Fruit fly (Drosophila melanogaster) whole organism, embryonic: Measurements from ENCODE around the gene Pex11c.

Experiments
- Atf6 ChIP-seq: fragments of 200-800 bp; sonication (Bioruptor generic); IDR thresholded peaks from 2 replicates; pipeline ENCODE4 v1.3.6; 2022; ENCODE audit warnings: missing biosample characterization, missing genetic modification characterization
- BEAF-32 ChIP-seq: fragments of 200-800 bp; sonication (Bioruptor generic); optimal IDR thresholded peaks from 3 replicates; lab custom pipeline; 2017; ENCODE audit warnings: missing biosample characterization, missing genetic modification characterization, mild to moderate bottlenecking, moderate library complexity, missing genetic modification reagents
- CG10321 ChIP-seq: fragments of 200-800 bp; sonication (Bioruptor generic); IDR thresholded peaks from 2 replicates; pipeline ENCODE4 v1.3.6; 2022; ENCODE audit warnings: missing biosample characterization, missing genetic modification characterization
- CG10543 ChIP-seq: fragments of 200-800 bp; sonication (Bioruptor generic); optimal IDR thresholded peaks from 3 replicates; lab custom pipeline; 2017; ENCODE audit warnings: missing biosample characterization, mild to moderate bottlenecking, missing genetic modification characterization, moderate library complexity
- CG11504 ChIP-seq: fragments of 200-800 bp; sonication (Bioruptor generic); optimal IDR thresholded peaks from 3 replicates; lab custom pipeline; 2019; ENCODE audit warnings: missing biosample characterization, mild to moderate bottlenecking, missing genetic modification characterization, moderate library complexity
- CG12071 ChIP-seq: fragments of 200-800 bp; sonication (Bioruptor generic); optimal IDR thresholded peaks from 3 replicates; lab custom pipeline; 2018; ENCODE audit warnings: missing biosample characterization, mild to moderate bottlenecking, missing genetic modification characterization
- CG12155 ChIP-seq: fragments of 200-800 bp; sonication (Bioruptor generic); optimal IDR thresholded peaks from 3 replicates; lab custom pipeline; 2016; ENCODE audit warnings: missing biosample characterization, missing genetic modification characterization
- CG13775 ChIP-seq: fragments of 200-800 bp; sonication (Bioruptor generic); optimal IDR thresholded peaks from 3 replicates; lab custom pipeline; 2017; ENCODE audit warnings: missing biosample characterization, mild to moderate bottlenecking, missing genetic modification characterization
- CG17385 ChIP-seq: fragments of 200-800 bp; sonication (Bioruptor generic); optimal IDR thresholded peaks from 3 replicates; lab custom pipeline; 2018; ENCODE audit warnings: missing biosample characterization, mild to moderate bottlenecking, missing genetic modification characterization
- CG2116 ChIP-seq: fragments of 200-800 bp; sonication (Bioruptor generic); optimal IDR thresholded peaks from 3 replicates; lab custom pipeline; 2018; ENCODE audit warnings: missing biosample characterization, mild to moderate bottlenecking, missing genetic modification characterization
- CG2712 ChIP-seq: fragments of 200-800 bp; optimal IDR thresholded peaks from 3 replicates; lab custom pipeline; 2019; ENCODE audit warnings: missing biosample characterization, mild to moderate bottlenecking, missing genetic modification characterization, moderate library complexity
- CG3065 ChIP-seq: fragments of 200-800 bp; sonication (Bioruptor generic); optimal IDR thresholded peaks from 2 replicates; lab custom pipeline; 2016; ENCODE audit warnings: missing biosample characterization, missing genetic modification characterization
- CG31388 ChIP-seq: fragments of 200-800 bp; sonication (Bioruptor generic); optimal IDR thresholded peaks from 2 replicates; lab custom pipeline; 2016; ENCODE audit warnings: missing biosample characterization, missing genetic modification characterization
- CG32532 ChIP-seq: fragments of 200-800 bp; sonication (Bioruptor generic); IDR thresholded peaks from 2 replicates; pipeline ENCODE4 v1.3.6; 2022; ENCODE audit warnings: missing biosample characterization, missing genetic modification characterization
- CG6765 ChIP-seq: fragments of 200-800 bp; sonication (Bioruptor generic); optimal IDR thresholded peaks from 3 replicates; lab custom pipeline; 2017; ENCODE audit warnings: missing biosample characterization, mild to moderate bottlenecking, missing genetic modification characterization
- CG6813 ChIP-seq: fragments of 200-800 bp; sonication (Bioruptor generic); optimal IDR thresholded peaks from 2 replicates; lab custom pipeline; 2017; ENCODE audit warnings: missing biosample characterization, missing genetic modification characterization, mild to moderate bottlenecking, moderate library complexity, missing genetic modification reagents
- CG7786 ChIP-seq: fragments of 200-800 bp; sonication (Bioruptor generic); optimal IDR thresholded peaks from 2 replicates; lab custom pipeline; 2016; ENCODE audit warnings: missing biosample characterization, missing genetic modification characterization
- CG7987 ChIP-seq: fragments of 200-800 bp; sonication (Bioruptor generic); optimal IDR thresholded peaks from 2 replicates; lab custom pipeline; 2018; ENCODE audit warnings: missing biosample characterization, mild to moderate bottlenecking, missing genetic modification characterization, moderate library complexity
- CG8089 ChIP-seq: fragments of 200-800 bp; sonication (Bioruptor generic); optimal IDR thresholded peaks from 3 replicates; lab custom pipeline; 2016; ENCODE audit warnings: missing biosample characterization, missing genetic modification characterization
- CG8388 ChIP-seq: fragments of 200-800 bp; sonication (Bioruptor generic); optimal IDR thresholded peaks from 2 replicates; lab custom pipeline; 2019; ENCODE audit warnings: missing biosample characterization, mild to moderate bottlenecking, missing genetic modification characterization, moderate library complexity
- CG8924 ChIP-seq: fragments of 200-800 bp; optimal IDR thresholded peaks from 3 replicates; lab custom pipeline; 2019; ENCODE audit warnings: missing biosample characterization, mild to moderate bottlenecking, missing genetic modification characterization, moderate library complexity
- CG9817 ChIP-seq: fragments of 200-800 bp; sonication (Bioruptor generic); optimal IDR thresholded peaks from 2 replicates; lab custom pipeline; 2018; ENCODE audit warnings: missing biosample characterization, mild to moderate bottlenecking, missing genetic modification characterization, moderate library complexity
- Dek ChIP-seq: fragments of 200-800 bp; sonication (Bioruptor generic); optimal IDR thresholded peaks from 3 replicates; lab custom pipeline; 2019; ENCODE audit warnings: missing biosample characterization, mild to moderate bottlenecking, missing genetic modification characterization, moderate library complexity
- Fer2 ChIP-seq: fragments of 200-800 bp; sonication (Bioruptor generic); optimal IDR thresholded peaks from 2 replicates; lab custom pipeline; 2018; ENCODE audit warnings: missing biosample characterization, mild to moderate bottlenecking, missing genetic modification characterization, moderate library complexity
- Fer3 ChIP-seq: fragments of 200-800 bp; sonication (Bioruptor generic); optimal IDR thresholded peaks from 2 replicates; lab custom pipeline; 2018; ENCODE audit warnings: missing biosample characterization, mild to moderate bottlenecking, missing genetic modification characterization, moderate library complexity
- HLH3B ChIP-seq: fragments of 200-800 bp; sonication (Bioruptor generic); IDR thresholded peaks from 2 replicates; pipeline ENCODE4 v1.3.6; 2022; ENCODE audit warnings: missing biosample characterization, missing genetic modification characterization
- Hr51 ChIP-seq, 2 experiments: fragments of 200-800 bp; sonication (Bioruptor generic); optimal IDR thresholded peaks; 2 replicates in 1 of 2; 3 replicates in 1 of 2; lab custom pipeline; 2016 to 2018; ENCODE audit warnings: missing biosample characterization in 2 of 2, missing genetic modification characterization in 2 of 2, mild to moderate bottlenecking in 1 of 2, moderate library complexity in 1 of 2
- MESR4 ChIP-seq: fragments of 200-800 bp; sonication (Bioruptor generic); optimal IDR thresholded peaks from 2 replicates; lab custom pipeline; 2018; ENCODE audit warnings: missing biosample characterization, mild to moderate bottlenecking, missing genetic modification characterization, moderate library complexity
- Myb ChIP-seq: fragments of 200-800 bp; sonication (Bioruptor generic); optimal IDR thresholded peaks from 2 replicates; lab custom pipeline; 2016; ENCODE audit warnings: missing biosample characterization, missing genetic modification characterization
- Nf-YC ChIP-seq: fragments of 200-800 bp; optimal IDR thresholded peaks from 3 replicates; lab custom pipeline; 2019; ENCODE audit warnings: missing biosample characterization, mild to moderate bottlenecking, missing genetic modification characterization, moderate library complexity
- NfI ChIP-seq: fragments of 200-800 bp; sonication (Bioruptor generic); optimal IDR thresholded peaks from 3 replicates; lab custom pipeline; 2018; ENCODE audit warnings: missing biosample characterization, mild to moderate bottlenecking, missing genetic modification characterization, moderate library complexity
- Oli ChIP-seq: fragments of 200-800 bp; sonication (Bioruptor generic); optimal IDR thresholded peaks from 2 replicates; lab custom pipeline; 2018; ENCODE audit warnings: missing biosample characterization, mild to moderate bottlenecking, missing genetic modification characterization, moderate library complexity
- Ptx1 ChIP-seq: fragments of 200-800 bp; sonication (Bioruptor generic); IDR thresholded peaks from 2 replicates; pipeline ENCODE4 v1.3.6; 2022; ENCODE audit warnings: missing biosample characterization, missing genetic modification characterization
- Side ChIP-seq: fragments of 200-800 bp; sonication (Bioruptor generic); optimal IDR thresholded peaks from 2 replicates; lab custom pipeline; 2016; ENCODE audit warnings: missing biosample characterization, missing genetic modification characterization
- Sin3A ChIP-seq: fragments of >200 bp; optimal IDR thresholded peaks from 2 replicates; lab custom pipeline; 2018
- Sox100B ChIP-seq: fragments of 200-800 bp; sonication (Bioruptor generic); optimal IDR thresholded peaks from 3 replicates; lab custom pipeline; 2018; ENCODE audit warnings: missing biosample characterization, mild to moderate bottlenecking, missing genetic modification characterization
- Sry-δ ChIP-seq: fragments of 200-800 bp; sonication (Bioruptor generic); optimal IDR thresholded peaks from 2 replicates; lab custom pipeline; 2016; ENCODE audit warnings: missing biosample characterization, missing genetic modification characterization
- Xrp1 ChIP-seq: fragments of 200-800 bp; sonication (Bioruptor generic); IDR thresholded peaks from 2 replicates; pipeline ENCODE4 v1.3.6; 2022; ENCODE audit warnings: missing biosample characterization, missing genetic modification characterization
- danr ChIP-seq: fragments of 200-800 bp; sonication (Bioruptor generic); IDR thresholded peaks from 2 replicates; pipeline ENCODE4 v1.3.6; 2022; ENCODE audit warnings: missing biosample characterization, missing genetic modification characterization
- hkb ChIP-seq, 2 experiments: fragments of 200-800 bp in 1 of 2; fragments of >200 bp in 1 of 2; sonication (Bioruptor generic) in 1 of 2; IDR thresholded peaks in 1 of 2; optimal IDR thresholded peaks in 1 of 2; 2 replicates each; pipeline versions ENCODE4 v1.3.6 to Lab custom; 2017 to 2022; ENCODE audit warnings: missing biosample characterization in 1 of 2, missing genetic modification characterization in 1 of 2
- ken ChIP-seq: fragments of 200-800 bp; sonication (Bioruptor generic); IDR thresholded peaks from 3 replicates; pipeline ENCODE4 v1.3.6; 2022; ENCODE audit warnings: missing biosample characterization, missing genetic modification characterization
- luna ChIP-seq: fragments of 200-800 bp; sonication (Bioruptor generic); optimal IDR thresholded peaks from 2 replicates; lab custom pipeline; 2016; ENCODE audit warnings: missing biosample characterization, missing genetic modification characterization
- mirr ChIP-seq: fragments of 200-800 bp; sonication (Bioruptor generic); optimal IDR thresholded peaks from 3 replicates; lab custom pipeline; 2018; ENCODE audit warnings: missing biosample characterization, mild to moderate bottlenecking, missing genetic modification characterization
- nmo ChIP-seq: fragments of 200-800 bp; sonication (Bioruptor generic); optimal IDR thresholded peaks from 2 replicates; lab custom pipeline; 2018; ENCODE audit warnings: missing biosample characterization, mild to moderate bottlenecking, missing genetic modification characterization, moderate library complexity
- otp ChIP-seq: fragments of 200-800 bp; sonication (Bioruptor generic); IDR thresholded peaks from 3 replicates; pipeline ENCODE4, ENCODE4 v1.3.6; 2022; ENCODE audit warnings: missing biosample characterization, missing genetic modification characterization
- pita ChIP-seq: fragments of 200-800 bp; sonication (Bioruptor generic); optimal IDR thresholded peaks from 2 replicates; lab custom pipeline; 2017; ENCODE audit warnings: missing biosample characterization, mild to moderate bottlenecking, missing genetic modification characterization
- schlank ChIP-seq: fragments of 200-800 bp; sonication (Bioruptor generic); optimal IDR thresholded peaks from 2 replicates; lab custom pipeline; 2018; ENCODE audit warnings: missing biosample characterization, mild to moderate bottlenecking, missing genetic modification characterization
- slbo ChIP-seq: fragments of 200-800 bp; sonication (Bioruptor generic); IDR thresholded peaks from 2 replicates; pipeline ENCODE4 v1.3.6; 2022; ENCODE audit warnings: missing biosample characterization, missing genetic modification characterization
- sr ChIP-seq: fragments of 200-800 bp; sonication (Bioruptor generic); IDR thresholded peaks from 3 replicates; pipeline ENCODE4 v1.3.6; 2022; ENCODE audit warnings: missing biosample characterization, missing genetic modification characterization
- wdn ChIP-seq: fragments of 200-800 bp; sonication (Bioruptor generic); IDR thresholded peaks from 2 replicates; pipeline ENCODE4 v1.3.6; 2022; ENCODE audit warnings: missing biosample characterization, missing genetic modification characterization

Gene Pex11c

dm6 chr3R:23225266-23225665 is 32.9 kb upstream of the Pex11c start (continued):
- TF ChIP-seq HLH3B (GFP tag; lab: Robert Waterston, UW) (peak; percentile 22; the same call in 1 of the 2 replicates), CG6813 (GFP tag; lab: Kevin White, UChicago) (peak; percentile 63), CG32532 (GFP tag; lab: Robert Waterston, UW) (peak; percentile 53; the same call in 1 of the 2 replicates), hkb (optimal IDR thresholded peaks at IDR 0.05; lab: Kevin White, UChicago) (no peak), hkb (GFP tag; IDR thresholded peaks at IDR 0.05; lab: Robert Waterston, UW) (peak; percentile 46; the same call in 1 of the 2 replicates), CG7987 (GFP tag; lab: Kevin White, UChicago) (peak; percentile 48), ken (GFP tag; lab: Robert Waterston, UW) (no peak), otp (GFP tag; lab: Robert Waterston, UW) (peak; percentile 63; the same call in 1 of the 3 replicates), CG7786 (peak; percentile 38), CG10543 (GFP tag; lab: Kevin White, UChicago) (peak; percentile 77), Hr51 (GFP tag; optimal IDR thresholded peaks at IDR 0.05; lab: Kevin White, UChicago) (peak in 1 of 2 experiments; percentile 45), Nf-YC (tag; lab: Kevin White, UChicago) (peak; percentile 4), wdn (GFP tag; lab: Robert Waterston, UW) (peak; percentile 50; the same call in 1 of the 2 replicates), schlank (tag; lab: Kevin White, UChicago) (peak; percentile 74), Dek (peak; percentile 41), Myb (GFP tag; lab: Kevin White, UChicago) (peak; percentile 17), Sry-δ (GFP tag; lab: Kevin White, UChicago) (no peak), Oli (tag; lab: Kevin White, UChicago) (peak; percentile 3), CG8388 (GFP tag; lab: Kevin White, UChicago) (no peak), CG8089 (peak; percentile 22), danr (GFP tag; lab: Robert Waterston, UW) (0 out of 2 replicates have a peak, but pooled peaks have one; percentile 12), sr (GFP tag; lab: Robert Waterston, UW) (no peak), CG12071 (GFP tag; lab: Kevin White, UChicago) (peak; percentile 70), NfI (GFP tag; lab: Kevin White, UChicago) (peak; percentile 24), Xrp1 (GFP tag; lab: Robert Waterston, UW) (no peak), Ptx1 (no peak), CG6765 (GFP tag; lab: Kevin White, UChicago) (peak; percentile 49), MESR4 (GFP tag; lab: Kevin White, UChicago) (no peak), Sin3A (lab: Kevin White, UChicago) (no peak), Atf6 (GFP tag; lab: Robert Waterston, UW) (peak; percentile 79), CG3065 (GFP tag; lab: Kevin White, UChicago) (no peak), CG9817 (no peak), nmo (GFP tag; lab: Kevin White, UChicago) (no peak), Fer2 (tag; lab: Kevin White, UChicago) (peak; percentile 42), mirr (GFP tag; lab: Kevin White, UChicago) (peak; percentile 59), CG2712 (no peak), CG10321 (peak; percentile 21; the same call in 1 of the 2 replicates), Sox100B (GFP tag; lab: Kevin White, UChicago) (peak; percentile 35), Side (GFP tag; lab: Kevin White, UChicago) (peak; percentile 28), BEAF-32 (no peak), CG13775 (GFP tag; lab: Kevin White, UChicago) (peak; percentile 24), CG11504 (tag; lab: Kevin White, UChicago) (no peak), pita (no peak), CG17385 (GFP tag; lab: Kevin White, UChicago) (peak; percentile 14), Fer3 (tag; lab: Kevin White, UChicago) (peak; percentile 42), CG8924 (tag; lab: Kevin White, UChicago) (no peak), CG2116 (GFP tag; lab: Kevin White, UChicago) (peak; percentile 7), CG31388 (GFP tag; lab: Kevin White, UChicago) (no peak), slbo (peak; percentile 32; the same call in 1 of the 2 replicates), CG12155 (no peak), luna (GFP tag; lab: Kevin White, UChicago) (no peak)
